Worm (Caenorhabditis elegans) whole organism, late embryonic: Measurements from ENCODE around the gene nhr-45.

ENCODE experiments used
- K02D7.2 ChIP-seq: sonication (generic microtip); optimal IDR thresholded peaks from 2 replicates; lab custom pipeline; 2017; ENCODE audit warnings: mild to moderate bottlenecking, missing genetic modification characterization, missing compliant biosample characterization
- ama-1 ChIP-seq: fragments of 150-350 bp; optimal IDR thresholded peaks from 2 replicates; lab custom pipeline; 2014
- ceh-19 ChIP-seq: fragments of 200-800 bp; sonication (Bioruptor generic); optimal IDR thresholded peaks from 2 replicates; lab custom pipeline; 2018; ENCODE audit warnings: mild to moderate bottlenecking, missing genetic modification characterization, missing compliant biosample characterization
- elt-4 ChIP-seq: sonication (generic microtip); optimal IDR thresholded peaks from 2 replicates; lab custom pipeline; 2016; ENCODE audit warnings: missing genetic modification characterization, missing compliant biosample characterization
- fkh-10 ChIP-seq: fragments of 150-350 bp; optimal IDR thresholded peaks from 2 replicates; lab custom pipeline; 2014; ENCODE audit warnings: missing biosample characterization, missing genetic modification reagents, missing genetic modification characterization
- hlh-13 ChIP-seq: fragments of 200-800 bp; sonication (Bioruptor generic); optimal IDR thresholded peaks from 2 replicates; lab custom pipeline; 2018; ENCODE audit warnings: mild to moderate bottlenecking, missing genetic modification characterization, missing compliant biosample characterization
- nhr-11 ChIP-seq: fragments of 150-350 bp; optimal IDR thresholded peaks from 2 replicates; lab custom pipeline; 2014; ENCODE audit warnings: missing biosample characterization, missing genetic modification characterization
- npax-4 ChIP-seq: sonication (generic microtip); optimal IDR thresholded peaks from 2 replicates; lab custom pipeline; 2016; ENCODE audit warnings: missing genetic modification characterization, missing compliant biosample characterization
- pha-2 ChIP-seq: sonication (generic microtip); optimal IDR thresholded peaks from 2 replicates; lab custom pipeline; 2017; ENCODE audit warnings: mild to moderate bottlenecking, missing genetic modification characterization, missing compliant biosample characterization
- pha-4 ChIP-seq: fragments of 150-350 bp; optimal IDR thresholded peaks from 2 replicates; lab custom pipeline; 2018; ENCODE audit warnings: missing biosample characterization, missing genetic modification reagents, missing genetic modification characterization
- pqm-1 ChIP-seq: sonication (generic microtip); optimal IDR thresholded peaks from 2 replicates; lab custom pipeline; 2016; ENCODE audit warnings: missing genetic modification characterization, missing compliant biosample characterization
- sox-4 ChIP-seq: sonication (generic microtip); optimal IDR thresholded peaks from 2 replicates; lab custom pipeline; 2017; ENCODE audit warnings: mild to moderate bottlenecking, missing genetic modification characterization, inconsistent platforms, missing compliant biosample characterization
- tbx-7 ChIP-seq: sonication (generic microtip); optimal IDR thresholded peaks from 2 replicates; lab custom pipeline; 2016; ENCODE audit warnings: missing genotype, missing genetic modification characterization, missing compliant biosample characterization
- unc-42 ChIP-seq: sonication (generic microtip); optimal IDR thresholded peaks from 2 replicates; lab custom pipeline; 2016; ENCODE audit warnings: missing genotype, missing genetic modification characterization, missing compliant biosample characterization

DNA sequence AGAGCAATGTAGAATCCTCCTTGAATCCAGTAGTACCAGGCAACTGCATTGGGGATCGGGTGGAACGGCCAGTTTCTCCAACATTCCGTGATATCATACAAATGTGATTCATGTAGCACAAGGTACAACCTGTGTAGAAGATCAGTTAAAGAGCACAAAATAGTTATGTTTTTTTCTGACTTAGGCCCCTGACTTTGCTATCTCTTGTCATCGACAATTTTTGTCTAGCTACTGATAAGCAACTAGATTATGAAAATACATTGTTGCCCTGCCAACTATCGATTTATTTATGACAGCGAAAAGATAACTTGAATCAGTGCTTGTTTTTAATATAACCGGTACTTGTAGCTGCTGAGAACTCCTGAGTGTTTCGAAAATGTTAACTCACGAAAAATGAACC lies 38.2 kb upstream of the nhr-45 start:
- TF ChIP-seq pha-4, result no peak
- TF ChIP-seq hlh-13 (GFP tag; lab: Kevin White, UChicago), result no peak
- no peak for TF ChIP-seq nhr-11 (tag; lab: Kevin White, UChicago)
- TF ChIP-seq npax-4 (tag; lab: Kevin White, UChicago), result no peak
- no peak for TF ChIP-seq tbx-7 (tag; lab: Kevin White, UChicago)
- TF ChIP-seq ama-1 (lab: Kevin White, UChicago), result no peak
- TF ChIP-seq ceh-19 (GFP tag; lab: Kevin White, UChicago), result no peak
- TF ChIP-seq sox-4 (tag; lab: Kevin White, UChicago), result no peak
- no peak for TF ChIP-seq elt-4
- TF ChIP-seq pqm-1, result no peak
- TF ChIP-seq unc-42 (tag; lab: Kevin White, UChicago), result no peak
- no peak for TF ChIP-seq pha-2 (tag; lab: Kevin White, UChicago)
- TF ChIP-seq fkh-10 (GFP tag; lab: Kevin White, UChicago), result no peak
- TF ChIP-seq K02D7.2 (tag; lab: Kevin White, UChicago), result no peak
